Worm (Caenorhabditis elegans): ENCODE measurements around the gene mig-18.

The mig-18 gene

DNA sequence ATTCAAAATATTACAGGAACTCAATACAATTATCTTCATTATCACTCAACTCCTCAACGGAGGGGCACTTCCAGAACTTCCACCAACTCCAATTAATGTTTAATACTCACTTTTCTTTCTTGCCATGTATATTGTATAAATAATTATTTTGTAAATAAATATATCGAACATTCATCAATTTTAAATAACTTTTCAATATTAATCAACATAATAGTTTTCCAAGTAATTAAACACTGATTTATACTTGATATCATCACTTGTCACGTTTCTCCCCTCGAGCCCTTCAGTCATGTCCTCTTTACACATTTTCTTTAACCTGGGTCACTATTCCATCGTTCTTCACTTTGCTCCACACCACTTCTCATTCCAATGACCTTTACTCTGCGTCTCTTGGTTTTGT is at the start of gene mig-18:
mig-18 (plus strand) TSS at position 301 of the 400 bp plus-strand sequence.
- TF ChIP-seq unc-62 (GFP tag; optimal IDR thresholded peaks at IDR 0.05), result no peak

DNA sequence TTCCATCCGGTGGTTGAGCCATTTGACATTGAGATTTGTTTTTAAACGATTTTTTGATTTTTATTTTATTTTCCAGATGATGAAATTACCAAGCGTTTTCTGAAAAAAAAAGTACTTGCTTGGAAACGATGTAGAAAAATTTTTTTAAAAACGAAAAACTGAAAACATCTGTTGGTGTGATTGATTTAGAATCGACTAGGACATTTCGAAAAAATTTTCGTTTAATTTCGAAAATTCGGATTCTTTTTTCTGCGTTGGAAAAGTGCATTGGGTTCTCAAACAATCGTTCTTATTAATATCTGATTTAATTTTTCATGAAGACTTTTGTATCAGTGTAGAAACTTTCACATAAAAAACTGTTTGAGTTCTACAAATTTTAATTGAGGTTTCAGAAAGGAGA is 43.8 kb upstream of the mig-18 start, which contains the start of gene F53A2.9:
F53A2.9 (minus strand) TSS at position 101 of the 400 bp plus-strand sequence.
- TF ChIP-seq unc-62 (GFP tag; optimal IDR thresholded peaks at IDR 0.05), result no peak

DNA sequence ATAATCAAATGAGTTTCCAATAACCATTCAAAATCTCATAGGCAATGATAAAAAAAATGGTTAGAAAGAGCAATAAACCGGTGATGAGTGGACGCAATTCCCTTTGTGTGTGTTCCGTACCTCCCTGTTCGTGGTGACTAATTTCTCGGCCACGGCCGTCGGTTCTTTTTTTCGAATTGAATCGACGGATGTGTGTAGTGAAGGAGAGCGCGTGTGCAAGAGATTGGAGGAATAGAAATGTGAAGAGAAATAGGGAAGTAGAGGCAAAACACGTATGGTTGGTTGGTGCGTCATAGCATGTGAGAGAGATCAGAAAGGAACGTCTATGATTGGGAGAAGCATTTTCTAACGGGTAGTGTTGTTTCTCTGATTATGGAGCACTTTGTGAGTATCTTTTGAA is 43.2 kb upstream of the mig-18 start:
- no peak for TF ChIP-seq unc-62 (GFP tag; optimal IDR thresholded peaks at IDR 0.05)

DNA sequence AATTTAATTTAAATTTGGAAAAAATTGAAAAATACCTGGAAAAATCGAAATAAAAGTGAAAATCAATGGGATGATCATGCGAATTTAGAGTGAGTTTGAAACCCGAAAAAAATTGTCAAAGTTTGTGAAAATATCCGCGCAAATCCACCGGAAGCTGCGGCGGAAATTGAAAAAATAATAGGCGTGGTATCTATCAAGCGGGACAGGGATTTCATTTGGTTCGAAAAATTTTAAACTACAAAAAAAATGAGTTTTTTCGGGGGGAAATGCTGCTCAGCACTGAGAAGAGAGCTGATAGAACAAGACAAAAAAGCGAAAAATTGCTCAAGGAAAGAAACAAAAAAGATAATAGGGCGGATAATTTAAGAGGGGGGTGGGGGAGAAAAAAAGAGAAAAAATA is 32.1 kb upstream of the mig-18 start, which contains the start of gene T03F6.9:
T03F6.9 (minus strand) TSS at position 101 of the 400 bp plus-strand sequence.
- TF ChIP-seq unc-62 (GFP tag; optimal IDR thresholded peaks at IDR 0.05), result no peak

DNA sequence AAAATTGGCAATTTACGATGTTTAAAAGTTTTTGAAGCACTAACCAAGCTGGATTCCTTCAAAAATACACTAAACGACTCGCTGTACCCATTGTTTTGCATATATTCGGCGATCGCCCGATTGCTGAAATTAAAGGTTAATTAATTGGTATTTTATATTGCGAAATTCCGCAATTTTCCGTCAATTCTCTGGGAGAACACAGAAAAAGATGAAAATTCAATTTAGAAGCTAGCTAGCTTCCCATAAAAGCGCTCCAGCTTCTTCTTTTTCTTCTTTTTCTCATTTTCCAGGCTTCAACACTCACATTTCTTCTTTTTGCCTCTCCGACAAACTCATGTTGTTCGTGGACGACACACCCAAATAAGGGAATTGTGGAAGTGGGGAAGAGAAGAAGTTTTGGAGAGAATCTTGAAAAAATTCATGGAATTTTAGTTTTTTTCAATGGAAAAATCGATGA is 26.7 kb upstream of the mig-18 start, which contains the start of gene lis-1:
lis-1 (minus strand) TSS at position 407 of the 457 bp plus-strand sequence.
- TF ChIP-seq unc-62 (GFP tag; optimal IDR thresholded peaks at IDR 0.05), result no peak

DNA sequence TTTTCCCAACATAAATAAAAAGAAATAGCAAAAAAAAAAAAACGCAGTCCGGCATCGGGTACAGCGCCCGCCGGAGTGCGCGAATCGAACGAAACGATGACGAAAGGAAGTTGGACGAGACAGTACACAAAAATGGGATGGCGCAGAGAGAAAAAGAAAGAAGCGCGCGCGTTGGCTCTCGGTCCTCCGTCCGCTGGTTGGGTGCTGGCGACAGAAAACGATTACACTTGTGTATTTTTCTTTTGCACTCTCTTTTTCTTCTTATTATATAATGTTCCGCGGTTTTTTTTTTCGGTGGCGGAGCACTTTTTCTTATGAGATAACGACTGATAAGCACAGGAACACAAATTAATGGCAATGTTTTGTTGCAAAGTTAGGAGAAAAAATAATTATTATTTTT is 25.8 kb upstream of the mig-18 start:
- TF ChIP-seq unc-62 (GFP tag; optimal IDR thresholded peaks at IDR 0.05), result no peak

DNA sequence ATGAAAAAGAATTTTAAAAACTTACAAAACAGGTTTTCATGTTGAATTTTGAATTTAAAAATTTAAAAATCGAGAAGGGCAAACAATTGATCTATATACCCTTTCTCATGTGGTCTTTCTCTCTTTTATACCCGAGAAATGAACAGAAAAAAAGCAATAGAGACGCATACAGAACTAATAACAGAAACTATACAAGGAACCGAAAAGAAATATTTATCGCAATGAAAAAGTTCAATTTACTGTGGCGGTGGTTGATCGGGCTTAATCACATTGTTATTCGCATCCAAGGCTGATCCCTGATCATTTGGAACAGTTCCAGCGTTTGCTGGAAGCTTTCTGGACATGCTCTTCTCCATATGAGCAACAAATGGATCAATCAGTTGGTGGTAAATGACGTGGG is 24.8 kb upstream of the mig-18 start, which contains the start of gene T03F6.10:
T03F6.10 (minus strand) TSS at position 101 of the 400 bp plus-strand sequence.
- no peak for TF ChIP-seq unc-62 (GFP tag; optimal IDR thresholded peaks at IDR 0.05)

DNA sequence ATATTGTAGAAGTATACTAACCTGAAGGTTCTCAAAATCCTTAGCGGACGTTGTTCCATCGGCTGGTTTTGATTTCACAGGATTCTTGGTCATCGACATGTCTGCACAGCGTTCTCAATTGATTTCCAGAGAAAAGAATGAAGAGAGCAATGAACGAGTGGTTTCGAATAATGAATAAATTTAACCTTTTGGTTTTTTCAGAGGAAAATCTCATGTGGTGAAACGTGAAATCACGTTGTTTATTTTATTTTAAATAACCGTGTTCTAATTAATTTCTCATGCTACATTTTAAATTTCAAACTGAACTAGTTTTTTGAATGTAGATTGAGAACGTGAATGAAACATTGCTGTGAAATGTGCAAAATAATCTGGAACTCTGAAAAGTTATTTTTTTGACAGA is 22.8 kb upstream of the mig-18 start, which contains the start of gene T03F6.6:
T03F6.6 (minus strand) TSS at position 101 of the 400 bp plus-strand sequence.
- no peak for TF ChIP-seq unc-62 (GFP tag; optimal IDR thresholded peaks at IDR 0.05)

DNA sequence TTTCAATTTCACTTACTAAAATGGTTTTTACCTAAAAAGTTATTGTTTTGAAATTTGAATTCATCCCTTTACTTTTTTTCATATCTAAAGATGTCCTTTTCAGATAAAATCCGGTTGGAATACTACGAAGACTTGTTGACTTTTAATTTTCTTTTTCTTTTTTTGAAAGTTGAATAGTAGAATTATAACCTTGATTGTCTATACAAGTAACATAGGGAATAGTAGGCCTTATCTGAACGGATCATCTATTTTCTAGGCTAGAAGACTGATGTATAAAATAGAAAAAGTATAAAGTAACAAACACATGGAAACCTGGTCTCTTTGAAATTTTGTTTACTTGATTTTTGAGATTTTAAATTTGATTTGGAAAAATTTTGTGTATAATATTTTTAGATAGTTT is 22.2 kb upstream of the mig-18 start:
- TF ChIP-seq unc-62 (GFP tag; optimal IDR thresholded peaks at IDR 0.05), result no peak

DNA sequence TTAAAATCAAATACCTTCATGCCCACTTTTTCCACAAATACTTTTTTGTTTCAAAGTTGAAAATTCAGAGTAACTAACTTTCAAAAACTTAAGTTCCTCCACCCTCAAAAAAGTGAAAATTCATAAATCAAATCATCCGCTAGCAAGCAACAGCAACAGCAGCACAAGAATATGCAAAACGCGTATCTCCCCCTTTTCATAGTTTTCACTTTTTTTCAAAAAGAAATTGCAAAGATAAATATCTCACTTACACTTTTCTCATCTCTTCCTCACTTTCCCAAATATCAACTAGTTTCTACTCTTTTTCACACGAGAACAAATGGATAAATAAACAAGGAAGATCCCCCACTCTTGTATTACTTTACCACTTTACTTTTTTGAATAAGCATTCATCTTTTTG is 21.4 kb upstream of the mig-18 start:
- TF ChIP-seq unc-62 (GFP tag; optimal IDR thresholded peaks at IDR 0.05), result no peak

DNA sequence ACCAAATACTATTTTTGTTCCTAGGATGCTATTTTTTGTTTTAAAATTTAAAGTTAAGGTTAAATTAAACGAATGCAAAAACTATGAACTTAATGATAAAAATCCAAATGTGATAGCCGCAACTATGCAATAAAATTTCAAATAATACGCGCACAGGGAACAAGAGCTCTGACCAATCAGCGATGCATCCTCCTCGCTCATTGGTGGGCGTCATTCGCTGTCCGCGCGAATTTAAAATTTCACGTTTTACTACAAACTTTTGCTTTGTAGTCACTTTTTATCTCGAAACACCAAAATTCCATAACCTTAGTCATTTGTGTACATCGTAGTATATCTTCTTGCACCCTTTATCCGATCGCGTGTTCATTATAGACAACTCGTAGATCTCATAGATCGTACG is 19.9 kb upstream of the mig-18 start:
- no peak for TF ChIP-seq unc-62 (GFP tag; optimal IDR thresholded peaks at IDR 0.05)

DNA sequence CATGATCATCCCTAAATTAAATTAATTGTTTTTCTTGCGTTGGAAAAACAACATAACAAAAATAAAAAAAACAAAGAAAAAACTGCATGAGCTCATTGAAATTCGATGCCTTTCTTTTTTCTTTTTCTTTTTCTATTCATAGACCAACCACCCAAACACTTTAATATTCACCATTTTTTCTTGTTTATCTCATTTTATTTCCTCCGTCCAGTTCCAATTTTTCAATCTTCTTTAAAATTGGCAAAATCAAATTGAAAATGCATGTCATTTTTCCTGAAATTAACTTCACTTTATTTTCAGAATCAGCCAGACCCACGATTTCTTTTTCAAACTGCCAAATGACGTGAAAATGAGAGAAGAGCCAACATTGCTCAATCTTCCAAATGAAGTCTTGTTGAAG is 17.2 kb upstream of the mig-18 start, which contains the start of gene T03F6.4:
T03F6.4 (plus strand) TSS at position 301 of the 400 bp plus-strand sequence.
- no peak for TF ChIP-seq unc-62 (GFP tag; optimal IDR thresholded peaks at IDR 0.05)

DNA sequence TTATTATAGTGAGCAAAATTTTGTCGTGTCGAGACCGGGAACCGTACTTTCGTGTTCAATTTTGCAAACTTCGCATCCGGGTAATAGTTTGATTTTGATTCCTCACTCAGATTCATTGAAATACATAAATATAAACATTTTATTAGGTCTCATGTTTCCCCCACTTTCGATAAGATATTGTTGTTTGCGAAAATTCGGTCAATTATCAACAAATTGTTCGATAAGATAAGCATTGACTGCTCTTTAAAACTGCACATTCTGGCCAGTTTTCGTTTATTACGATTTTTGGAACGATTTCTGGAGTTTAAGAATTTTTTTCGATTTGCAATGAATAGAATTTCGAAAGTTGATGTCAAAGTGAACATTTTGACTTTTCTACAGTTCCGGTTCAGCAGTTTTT is 14.4 kb upstream of the mig-18 start:
- TF ChIP-seq unc-62 (GFP tag; optimal IDR thresholded peaks at IDR 0.05), result no peak

DNA sequence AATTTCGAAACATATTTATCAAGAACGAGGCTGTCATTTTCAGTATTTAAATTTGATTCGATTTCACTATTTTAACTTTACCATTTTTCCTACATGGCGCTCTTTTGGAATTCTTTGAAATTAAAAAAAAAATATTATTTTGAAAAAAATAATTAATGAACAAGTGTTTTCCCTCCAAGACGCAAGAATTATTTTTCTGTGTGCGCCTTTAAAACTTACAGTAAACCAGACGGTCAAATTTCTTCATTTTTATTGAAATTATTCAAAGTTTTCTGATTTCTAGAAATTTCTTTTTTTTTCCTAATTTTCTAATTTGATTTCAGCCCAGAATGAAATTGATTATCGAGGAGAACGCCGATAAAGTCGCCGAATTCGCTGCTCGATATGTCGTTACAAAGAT is 14.0 kb upstream of the mig-18 start, which contains the start of gene T03F6.3:
T03F6.3 (plus strand) TSS at position 318 of the 400 bp plus-strand sequence.
- no peak for TF ChIP-seq unc-62 (GFP tag; optimal IDR thresholded peaks at IDR 0.05)

DNA sequence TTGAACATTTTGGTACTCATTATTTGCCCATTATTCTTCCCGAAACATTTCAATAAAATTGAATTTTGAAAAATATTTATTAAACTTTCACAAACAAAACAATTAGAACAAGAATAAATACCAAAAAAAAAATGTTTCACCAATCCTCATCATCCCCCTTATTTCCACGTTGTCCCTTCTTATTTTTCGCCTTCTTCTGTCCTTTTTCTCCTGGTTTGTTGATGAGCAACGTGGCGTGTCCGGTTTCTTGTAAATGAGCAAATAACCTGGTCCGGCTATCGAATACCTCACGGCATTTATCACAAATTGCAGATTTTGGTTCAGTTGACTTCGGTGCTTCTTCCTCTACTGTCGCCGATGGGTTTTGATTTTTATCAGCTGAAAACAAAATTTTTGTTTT is 12.2 kb upstream of the mig-18 start:
- TF ChIP-seq unc-62 (GFP tag; optimal IDR thresholded peaks at IDR 0.05), result no peak

DNA sequence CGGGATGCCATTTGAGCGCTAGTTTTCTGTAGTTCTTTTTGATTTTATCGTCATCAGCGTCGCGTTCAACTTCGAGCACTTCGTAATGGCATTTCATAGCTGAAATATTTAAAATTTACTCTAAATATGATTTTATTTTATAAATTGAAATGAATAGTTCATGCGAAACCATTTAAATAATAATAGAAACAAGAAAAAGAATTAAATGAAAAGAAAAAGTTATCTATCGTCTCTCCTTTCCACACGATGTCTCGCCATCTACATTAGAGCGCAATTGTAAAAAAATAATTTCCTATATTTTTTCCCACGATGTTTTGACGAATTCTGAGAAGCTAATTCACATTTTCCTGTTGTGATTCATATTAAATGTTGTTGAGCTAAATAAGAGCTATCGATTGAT is 9.8 kb upstream of the mig-18 start, which contains the start of gene dnj-17:
dnj-17 (minus strand) TSS at position 101 of the 400 bp plus-strand sequence.
- no peak for TF ChIP-seq unc-62 (GFP tag; optimal IDR thresholded peaks at IDR 0.05)

DNA sequence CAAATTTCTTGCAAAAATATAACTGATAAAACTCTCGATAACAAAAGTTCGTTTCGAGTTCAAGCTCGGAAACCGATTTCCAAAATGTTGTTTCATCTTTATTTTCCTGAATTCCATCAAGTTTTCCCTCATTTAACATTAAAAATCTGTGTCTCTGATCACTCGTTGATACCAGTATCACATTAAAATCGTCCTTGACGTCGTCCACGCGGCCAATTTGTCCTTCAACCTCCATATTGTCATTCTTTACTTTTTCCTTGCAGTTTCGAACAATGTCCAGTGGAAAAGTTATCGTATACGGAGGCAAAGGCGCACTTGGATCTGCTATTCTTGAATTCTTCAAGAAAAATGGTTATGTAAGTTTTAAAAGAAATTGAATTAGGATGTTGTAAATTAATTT is 9.4 kb upstream of the mig-18 start, which contains the start of gene qdpr-1:
qdpr-1 (plus strand) TSS at position 264 of the 400 bp plus-strand sequence.
- no peak for TF ChIP-seq unc-62 (GFP tag; optimal IDR thresholded peaks at IDR 0.05)

DNA sequence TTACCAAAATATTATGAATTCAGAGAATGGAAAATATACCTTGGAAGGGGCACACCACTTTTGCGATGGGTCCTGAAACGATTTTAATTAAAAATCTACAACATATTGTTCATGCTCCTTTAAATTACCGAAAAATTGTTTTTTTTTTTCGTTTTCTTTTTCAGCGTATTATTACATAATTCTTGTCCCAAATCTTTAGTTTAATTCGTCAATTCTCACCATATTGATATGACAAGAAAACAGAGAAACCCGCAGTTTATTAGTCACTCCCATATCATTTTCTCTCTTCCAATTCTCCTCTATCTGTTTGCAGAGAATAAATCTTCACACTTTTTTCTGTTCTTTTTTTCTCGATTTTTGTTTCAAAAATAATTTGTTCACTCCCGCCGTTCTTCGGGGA is 7.8 kb upstream of the mig-18 start, which contains the start of gene F11F1.1:
F11F1.1 (plus strand) TSS at position 301 of the 400 bp plus-strand sequence.
- TF ChIP-seq unc-62 (GFP tag; optimal IDR thresholded peaks at IDR 0.05), result no peak
